Fruit fly (Drosophila melanogaster) Kc167 (cell line): ENCODE data around the gene CG13722.

Source experiments
- Myc ChIP-seq: fragments of >200 bp; optimal IDR thresholded peaks from 2 replicates; lab custom pipeline; 2017; ENCODE audit warnings: missing external identifiers
- h ChIP-seq: fragments of >200 bp; optimal IDR thresholded peaks from 3 replicates; lab custom pipeline; 2018; ENCODE audit warnings: missing external identifiers
- insv ChIP-seq: fragments of >200 bp; optimal IDR thresholded peaks from 3 replicates; lab custom pipeline; 2018; ENCODE audit warnings: missing external identifiers
- psq ChIP-seq: fragments of >200 bp; optimal IDR thresholded peaks from 2 replicates; lab custom pipeline; 2017; ENCODE audit warnings: missing external identifiers
- ttk ChIP-seq: sonication (Bioruptor generic); optimal IDR thresholded peaks from 2 replicates; lab custom pipeline; 2017; ENCODE audit warnings: missing external identifiers

- TF ChIP-seq psq (lab: Kevin White, UChicago) (no peak), Myc (lab: Kevin White, UChicago) (no peak), ttk (no peak), h (lab: Kevin White, UChicago) (no peak), insv (lab: Kevin White, UChicago) (no peak)
Measured at dm6 chr3L:4480764-4481163, 10.0 kb downstream of the CG13722 start.
